Worm (Caenorhabditis elegans) whole organism, young adult: Measurements from ENCODE around the gene snet-1.

Experiments
- B0019.2 ChIP-seq: fragments of 200-800 bp; sonication (Bioruptor generic); conservative IDR thresholded peaks from 2 replicates; pipeline ENCODE4 v1.3.6; 2022; ENCODE audit warnings: missing genetic modification reagents, missing genetic modification characterization, missing compliant biosample characterization
- C17E4.6 ChIP-seq: fragments of 200-800 bp; sonication (Bioruptor generic); IDR thresholded peaks from 2 replicates; pipeline ENCODE4 v1.3.6; 2022; ENCODE audit warnings: missing genetic modification reagents, missing genetic modification characterization, missing compliant biosample characterization
- F33H1.4 ChIP-seq: fragments of 200-800 bp; sonication (Bioruptor generic); IDR thresholded peaks from 2 replicates; pipeline ENCODE4 v1.3.6; 2022; ENCODE audit warnings: missing genetic modification reagents, missing genetic modification characterization, missing compliant biosample characterization
- F49E8.2 ChIP-seq: sonication (generic microtip); optimal IDR thresholded peaks from 3 replicates; lab custom pipeline; 2017; ENCODE audit warnings: missing genetic modification characterization, mild to moderate bottlenecking, missing compliant biosample characterization, antibody characterized with exemption, moderate library complexity; ENCODE audit not compliant: insufficient read depth
- F52B5.7 ChIP-seq: sonication (generic microtip); optimal IDR thresholded peaks from 2 replicates; lab custom pipeline; 2016; ENCODE audit warnings: mild to moderate bottlenecking, missing genetic modification characterization, missing compliant biosample characterization
- F57A8.1 ChIP-seq: fragments of 200-800 bp; sonication (Bioruptor generic); optimal IDR thresholded peaks from 2 replicates; lab custom pipeline; 2018; ENCODE audit warnings: mild to moderate bottlenecking, missing genetic modification characterization, moderate library complexity, missing compliant biosample characterization
- Y53F4B.3 ChIP-seq: fragments of 200-800 bp; sonication (Bioruptor generic); IDR thresholded peaks from 2 replicates; pipeline ENCODE4 v1.3.6; 2022; ENCODE audit warnings: missing genetic modification reagents, missing genetic modification characterization, missing compliant biosample characterization
- Y56A3A.18 ChIP-seq: fragments of 200-800 bp; sonication (Bioruptor generic); IDR thresholded peaks from 2 replicates; pipeline ENCODE4 v1.3.6; 2022; ENCODE audit warnings: missing genetic modification reagents, missing genetic modification characterization, missing compliant biosample characterization
- ZK185.1 ChIP-seq: sonication (generic microtip); optimal IDR thresholded peaks from 2 replicates; lab custom pipeline; 2016; ENCODE audit warnings: mild to moderate bottlenecking, missing genetic modification characterization, missing compliant biosample characterization; ENCODE audit not compliant: poor library complexity, severe bottlenecking
- ama-1 ChIP-seq, 3 experiments: fragments of 150-350 bp in 1 of 3; sonication (generic microtip) in 2 of 3; optimal IDR thresholded peaks; 2 replicates each; lab custom pipeline; 2014 to 2018; ENCODE audit warnings: missing biosample characterization in 2 of 3, missing genetic modification characterization in 2 of 3, missing genetic modification reagents in 2 of 3
- aptf-3 ChIP-seq: fragments of 200-800 bp; sonication (Bioruptor generic); IDR thresholded peaks from 2 replicates; pipeline ENCODE4 v1.3.6; 2022; ENCODE audit warnings: missing genetic modification characterization, missing compliant biosample characterization
- athp-1 ChIP-seq: sonication (generic microtip); optimal IDR thresholded peaks from 2 replicates; lab custom pipeline; 2017; ENCODE audit warnings: mild to moderate bottlenecking, missing genetic modification characterization, missing compliant biosample characterization
- attf-6 ChIP-seq: fragments of 200-800 bp; sonication (Bioruptor generic); IDR thresholded peaks from 2 replicates; pipeline ENCODE4 v1.3.6; 2022; ENCODE audit warnings: missing genetic modification reagents, missing genetic modification characterization, missing compliant biosample characterization
- ceh-100 ChIP-seq: fragments of 200-800 bp; sonication (Bioruptor generic); IDR thresholded peaks from 2 replicates; pipeline ENCODE4 v1.3.6; 2022; ENCODE audit warnings: missing genetic modification reagents, missing genetic modification characterization, missing compliant biosample characterization
- ceh-27 ChIP-seq: fragments of 200-800 bp; sonication (Bioruptor generic); optimal IDR thresholded peaks from 2 replicates; lab custom pipeline; 2018; ENCODE audit warnings: mild to moderate bottlenecking, missing genetic modification characterization, moderate library complexity, missing compliant biosample characterization
- ceh-40 ChIP-seq: fragments of 200-800 bp; sonication (Bioruptor generic); IDR thresholded peaks from 2 replicates; pipeline ENCODE4 v1.3.6; 2022; ENCODE audit warnings: missing genetic modification characterization, missing compliant biosample characterization
- ceh-79 ChIP-seq: sonication (generic microtip); optimal IDR thresholded peaks from 2 replicates; lab custom pipeline; 2017; ENCODE audit warnings: mild to moderate bottlenecking, missing genetic modification characterization, missing compliant biosample characterization
- ceh-91 ChIP-seq: fragments of 200-800 bp; sonication (Bioruptor generic); IDR thresholded peaks from 2 replicates; pipeline ENCODE4 v1.3.6; 2022; ENCODE audit warnings: missing genetic modification reagents, missing genetic modification characterization, missing compliant biosample characterization
- dpff-1 ChIP-seq: sonication (generic microtip); optimal IDR thresholded peaks from 2 replicates; lab custom pipeline; 2017; ENCODE audit warnings: mild to moderate bottlenecking, missing genetic modification characterization, missing compliant biosample characterization
- dpl-1 ChIP-seq: fragments of 150-350 bp; optimal IDR thresholded peaks from 2 replicates; lab custom pipeline; 2014; ENCODE audit warnings: missing biosample characterization, missing genetic modification reagents, missing genetic modification characterization
- egl-44 ChIP-seq: fragments of 200-800 bp; sonication (Bioruptor generic); IDR thresholded peaks from 2 replicates; pipeline ENCODE4 v1.3.6; 2022; ENCODE audit warnings: missing genetic modification reagents, missing genetic modification characterization, missing compliant biosample characterization
- him-1 ChIP-seq: sonication (generic microtip); optimal IDR thresholded peaks from 2 replicates; lab custom pipeline; 2016; ENCODE audit warnings: missing genotype, missing genetic modification reagents, missing genetic modification characterization, missing compliant biosample characterization
- hlh-12 ChIP-seq: sonication (generic microtip); optimal IDR thresholded peaks from 2 replicates; lab custom pipeline; 2016; ENCODE audit warnings: missing genetic modification characterization, missing compliant biosample characterization
- hmg-1.2 ChIP-seq: fragments of 200-800 bp; sonication (Bioruptor generic); IDR thresholded peaks from 2 replicates; pipeline ENCODE4 v1.3.6; 2022; ENCODE audit warnings: missing genetic modification reagents, missing genetic modification characterization, missing compliant biosample characterization
- hsf-1 ChIP-seq: fragments of 200-800 bp; sonication (Bioruptor generic); IDR thresholded peaks from 2 replicates; pipeline ENCODE4 v1.3.6; 2022; ENCODE audit warnings: missing genetic modification reagents, missing genetic modification characterization, missing compliant biosample characterization
- lin-54 ChIP-seq: fragments of 200-800 bp; sonication (Bioruptor generic); optimal IDR thresholded peaks from 2 replicates; lab custom pipeline; 2018; ENCODE audit warnings: mild to moderate bottlenecking, missing genetic modification characterization, missing compliant biosample characterization
- lsy-27 ChIP-seq: sonication (generic microtip); optimal IDR thresholded peaks from 2 replicates; lab custom pipeline; 2017; ENCODE audit warnings: missing genetic modification characterization, mild to moderate bottlenecking, missing compliant biosample characterization, antibody characterized with exemption, missing genotype, borderline replicate concordance; ENCODE audit not compliant: insufficient read depth
- madf-3 ChIP-seq: fragments of 200-800 bp; sonication (Bioruptor generic); IDR thresholded peaks from 2 replicates; pipeline ENCODE4 v1.3.6; 2022; ENCODE audit warnings: missing genetic modification reagents, missing genetic modification characterization, missing compliant biosample characterization
- madf-6 ChIP-seq: fragments of 200-800 bp; sonication (Bioruptor generic); IDR thresholded peaks from 2 replicates; pipeline ENCODE4 v1.3.6; 2022; ENCODE audit warnings: missing genetic modification reagents, missing genetic modification characterization, missing compliant biosample characterization
- mcd-1 ChIP-seq: fragments of 200-800 bp; sonication (Bioruptor generic); IDR thresholded peaks from 2 replicates; pipeline ENCODE4 v1.3.6; 2022; ENCODE audit warnings: missing genetic modification reagents, missing genetic modification characterization, missing compliant biosample characterization
- mxl-1 ChIP-seq: sonication (generic microtip); optimal IDR thresholded peaks from 2 replicates; lab custom pipeline; 2016; ENCODE audit warnings: missing genetic modification characterization, missing compliant biosample characterization
- nfya-2 ChIP-seq: fragments of 200-800 bp; sonication (Bioruptor generic); IDR thresholded peaks from 2 replicates; pipeline ENCODE4 v1.3.6; 2022; ENCODE audit warnings: missing genetic modification reagents, missing genetic modification characterization, missing compliant biosample characterization
- nfyb-1 ChIP-seq: fragments of 200-800 bp; sonication (Bioruptor generic); IDR thresholded peaks from 2 replicates; pipeline ENCODE4 v1.3.6; 2022; ENCODE audit warnings: missing genetic modification reagents, missing genetic modification characterization, missing compliant biosample characterization
- nhr-90 ChIP-seq: sonication (generic microtip); optimal IDR thresholded peaks from 2 replicates; lab custom pipeline; 2016; ENCODE audit warnings: missing genotype, mild to moderate bottlenecking, missing genetic modification characterization, missing compliant biosample characterization
- pha-4 ChIP-seq: fragments of 150-350 bp; sonication (generic microtip); optimal IDR thresholded peaks from 2 replicates; lab custom pipeline; 2014; ENCODE audit warnings: missing biosample characterization, missing genetic modification reagents, missing genetic modification characterization
- sea-2 ChIP-seq: fragments of 200-800 bp; sonication (Bioruptor generic); IDR thresholded peaks from 2 replicates; pipeline ENCODE4 v1.3.6; 2022; ENCODE audit warnings: missing genetic modification characterization, missing compliant biosample characterization
- snpc-1.1 ChIP-seq: sonication (generic microtip); optimal IDR thresholded peaks from 2 replicates; lab custom pipeline; 2017; ENCODE audit warnings: missing genetic modification characterization, mild to moderate bottlenecking, missing compliant biosample characterization, antibody characterized with exemption, moderate library complexity, missing genotype, missing genetic modification reagents; ENCODE audit not compliant: insufficient read depth
- sptf-2 ChIP-seq: fragments of 200-800 bp; sonication (Bioruptor generic); optimal IDR thresholded peaks from 2 replicates; lab custom pipeline; 2018; ENCODE audit warnings: mild to moderate bottlenecking, missing genetic modification characterization, missing compliant biosample characterization
- tbx-9 ChIP-seq: sonication (generic microtip); optimal IDR thresholded peaks from 2 replicates; lab custom pipeline; 2016; ENCODE audit warnings: borderline replicate concordance, missing genetic modification characterization, inconsistent platforms, missing compliant biosample characterization
- unc-62 ChIP-seq: fragments of 150-350 bp; optimal IDR thresholded peaks from 2 replicates; lab custom pipeline; 2014; ENCODE audit warnings: missing biosample characterization, missing genetic modification reagents, missing genetic modification characterization
- xnd-1 ChIP-seq: sonication (generic microtip); optimal IDR thresholded peaks from 2 replicates; lab custom pipeline; 2016; ENCODE audit warnings: missing genotype, missing genetic modification reagents, missing genetic modification characterization, missing compliant biosample characterization

The snet-1 gene

DNA sequence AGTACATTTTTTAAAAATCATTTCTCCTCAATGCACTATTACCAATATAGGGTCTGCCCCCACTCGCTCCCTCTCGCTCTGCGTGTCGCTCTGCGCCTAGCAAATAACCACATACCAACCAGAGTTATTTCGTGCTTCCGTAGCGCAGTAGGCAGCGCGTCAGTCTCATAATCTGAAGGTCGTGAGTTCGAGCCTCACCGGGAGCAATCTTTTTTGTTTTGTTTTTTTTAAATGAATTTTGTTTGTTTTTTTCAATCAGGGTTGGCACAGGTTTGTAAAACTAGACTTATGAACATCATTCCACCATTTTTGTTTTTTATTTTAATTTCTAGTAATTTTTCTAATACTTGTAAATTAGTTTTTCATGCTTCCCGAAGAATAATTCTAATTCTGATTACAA lies 28.9 kb upstream of the snet-1 start (continued):
- TF ChIP-seq hmg-1.2 (GFP tag; lab: Robert Waterston, UW) (peak; percentile 89), F52B5.7 (peak; percentile 73), Y56A3A.18 (peak; percentile 80; the same call in 1 of the 2 replicates), dpff-1 (tag; lab: Kevin White, UChicago) (no peak), nfya-2 (GFP tag; lab: Robert Waterston, UW) (no peak), ama-1 (optimal IDR thresholded peaks at IDR 0.05; lab: Kevin White, UChicago) (no peak), ama-1 (GFP tag; optimal IDR thresholded peaks at IDR 0.05; lab: Kevin White, UChicago) (peak; percentile 75 to 76), sptf-2 (GFP tag; lab: Kevin White, UChicago) (peak; percentile 1), dpl-1 (GFP tag; lab: Kevin White, UChicago) (peak; percentile 7), F33H1.4 (GFP tag; lab: Robert Waterston, UW) (no peak), ceh-40 (no peak), ZK185.1 (tag; lab: Kevin White, UChicago) (peak; percentile 81), sea-2 (GFP tag; lab: Robert Waterston, UW) (0 out of 2 replicates have a peak, but pooled peaks have one; percentile 34), unc-62 (GFP tag; lab: Kevin White, UChicago) (no peak), hsf-1 (0 out of 2 replicates have a peak, but pooled peaks have one; percentile 50), mcd-1 (GFP tag; lab: Robert Waterston, UW) (peak; percentile 73), attf-6 (GFP tag; lab: Robert Waterston, UW) (no peak), C17E4.6 (GFP tag; lab: Robert Waterston, UW) (no peak), hlh-12 (tag; lab: Kevin White, UChicago) (no peak), aptf-3 (GFP tag; lab: Robert Waterston, UW) (0 out of 2 replicates have a peak, but pooled peaks have one; percentile 77), him-1 (tag; lab: Kevin White, UChicago) (peak; percentile 98), nhr-90 (peak; percentile 91), nfyb-1 (GFP tag; lab: Robert Waterston, UW) (peak; percentile 83), B0019.2 (GFP tag; lab: Robert Waterston, UW) (peak; percentile 40; the same call in 1 of the 2 replicates), lin-54 (GFP tag; lab: Kevin White, UChicago) (peak; percentile 61), athp-1 (tag; lab: Kevin White, UChicago) (peak; percentile 60), egl-44 (GFP tag; lab: Robert Waterston, UW) (peak; percentile 70), F57A8.1 (GFP tag; lab: Kevin White, UChicago) (no peak), madf-3 (0 out of 2 replicates have a peak, but pooled peaks have one; percentile 6), snpc-1.1 (tag; lab: Kevin White, UChicago) (peak; percentile 55), mxl-1 (tag; lab: Kevin White, UChicago) (peak; percentile 66), Y53F4B.3 (no peak), ceh-91 (GFP tag; lab: Robert Waterston, UW) (no peak)

DNA sequence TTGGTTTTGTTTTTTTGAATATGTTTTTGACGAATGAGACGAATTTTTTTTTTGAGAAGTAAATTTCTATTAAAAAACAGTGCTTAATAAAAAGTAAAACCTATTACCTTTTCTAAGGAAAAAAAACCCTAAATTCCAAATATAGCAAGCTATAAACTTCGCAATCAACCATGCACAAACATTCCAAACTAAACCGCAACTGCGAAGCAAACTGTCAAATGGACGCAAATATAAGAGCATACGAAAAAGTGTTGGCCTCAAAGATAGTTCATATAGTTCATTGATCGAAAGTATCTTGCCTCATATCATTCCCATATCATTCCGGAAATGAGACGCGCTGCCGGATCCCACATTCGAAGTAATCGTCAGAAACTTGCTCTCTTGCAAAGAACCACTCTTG lies 27.9 kb upstream of the snet-1 start, which contains the start of gene C01C4.3:
TSS of gene C01C4.3 (plus strand) at position 301 of the 400 bp plus-strand sequence.
- no peak for TF ChIP-seq F49E8.2 (tag; lab: Kevin White, UChicago)
- TF ChIP-seq ceh-79 (tag; lab: Kevin White, UChicago), result no peak
- no peak for TF ChIP-seq hlh-12 (tag; lab: Kevin White, UChicago)
- TF ChIP-seq ceh-27 (GFP tag; lab: Kevin White, UChicago), result no peak
- TF ChIP-seq ceh-100 (GFP tag; lab: Robert Waterston, UW), result no peak
- no peak for TF ChIP-seq xnd-1 (tag; lab: Kevin White, UChicago)
- no peak for TF ChIP-seq tbx-9 (tag; lab: Kevin White, UChicago)
- TF ChIP-seq lsy-27 (tag; lab: Kevin White, UChicago), result no peak
- no peak for TF ChIP-seq pha-4 (tag; lab: Kevin White, UChicago)
- no peak for TF ChIP-seq madf-6 (GFP tag; lab: Robert Waterston, UW)
- no peak for TF ChIP-seq mcd-1 (GFP tag; lab: Robert Waterston, UW)
- TF ChIP-seq sptf-2 (GFP tag; lab: Kevin White, UChicago), result no peak
- TF ChIP-seq, all 124 proteins: peak for 0
